Fruit fly (Drosophila melanogaster) whole organism, pupa: Measurements from ENCODE around the gene CG14073.

Experiments
- CG10348 ChIP-seq: fragments of 200-800 bp; sonication (Bioruptor generic); IDR thresholded peaks from 2 replicates; pipeline ENCODE4 v1.3.6; 2022; ENCODE audit warnings: missing biosample characterization, missing genetic modification characterization
- CG14655 ChIP-seq: fragments of 200-800 bp; sonication (Bioruptor generic); optimal IDR thresholded peaks from 3 replicates; lab custom pipeline; 2017; ENCODE audit warnings: mild to moderate bottlenecking, missing biosample characterization, missing genetic modification reagents, missing genetic modification characterization
- CG15710 ChIP-seq: fragments of 200-800 bp; sonication (Bioruptor generic); optimal IDR thresholded peaks from 2 replicates; lab custom pipeline; 2018; ENCODE audit warnings: missing biosample characterization, mild to moderate bottlenecking, missing genetic modification characterization, moderate library complexity
- CG17806 ChIP-seq: fragments of 200-800 bp; sonication (Bioruptor generic); optimal IDR thresholded peaks from 2 replicates; lab custom pipeline; 2018; ENCODE audit warnings: missing biosample characterization, mild to moderate bottlenecking, missing genetic modification characterization, moderate library complexity
- CG32121 ChIP-seq: fragments of 200-800 bp; sonication (Bioruptor generic); IDR thresholded peaks from 2 replicates; pipeline ENCODE4 v1.3.6; 2022; ENCODE audit warnings: missing biosample characterization, missing genetic modification characterization
- CG34367 ChIP-seq: fragments of 200-800 bp; sonication (Bioruptor generic); optimal IDR thresholded peaks from 2 replicates; lab custom pipeline; 2018; ENCODE audit warnings: missing biosample characterization, mild to moderate bottlenecking, missing genetic modification characterization
- CG4496 ChIP-seq: fragments of 200-800 bp; sonication (Bioruptor generic); IDR thresholded peaks from 3 replicates; pipeline ENCODE4 v1.3.6; 2022; ENCODE audit warnings: missing biosample characterization, missing genetic modification characterization
- CG8301 ChIP-seq: fragments of 200-800 bp; sonication (Bioruptor generic); optimal IDR thresholded peaks from 2 replicates; lab custom pipeline; 2018; ENCODE audit warnings: missing biosample characterization, mild to moderate bottlenecking, missing genetic modification characterization
- CG9948 ChIP-seq: fragments of 200-800 bp; sonication (Bioruptor generic); optimal IDR thresholded peaks from 2 replicates; lab custom pipeline; 2018; ENCODE audit warnings: missing biosample characterization, mild to moderate bottlenecking, missing genetic modification characterization, moderate library complexity
- D1 ChIP-seq: fragments of 200-800 bp; sonication (Bioruptor generic); optimal IDR thresholded peaks from 2 replicates; lab custom pipeline; 2018; ENCODE audit warnings: missing biosample characterization, mild to moderate bottlenecking, missing genetic modification characterization, moderate library complexity
- Pif1B ChIP-seq: fragments of 200-800 bp; sonication (Bioruptor generic); optimal IDR thresholded peaks from 3 replicates; lab custom pipeline; 2016; ENCODE audit warnings: missing biosample characterization, missing genetic modification characterization
- Snoo ChIP-seq: fragments of 200-800 bp; sonication (Bioruptor generic); optimal IDR thresholded peaks from 3 replicates; lab custom pipeline; 2017; ENCODE audit warnings: missing biosample characterization, mild to moderate bottlenecking, missing genetic modification characterization, inconsistent platforms
- gl ChIP-seq: fragments of 200-800 bp; sonication (Bioruptor generic); optimal IDR thresholded peaks from 2 replicates; lab custom pipeline; 2018; ENCODE audit warnings: missing biosample characterization, mild to moderate bottlenecking, missing genetic modification characterization

- no peak for TF ChIP-seq D1
- TF ChIP-seq Snoo (tag; lab: Kevin White, UChicago): no peak
- no peak for TF ChIP-seq CG15710 (tag; lab: Kevin White, UChicago)
- 0 out of 2 replicates have a peak, but pooled peaks have one; percentile 13 for TF ChIP-seq CG32121
- no peak for TF ChIP-seq CG17806 (tag; lab: Kevin White, UChicago)
- no peak for TF ChIP-seq CG34367 (tag; lab: Kevin White, UChicago)
- TF ChIP-seq CG8301: no peak
- 0 out of 3 replicates have a peak, but pooled peaks have one; percentile 50 for TF ChIP-seq CG4496
- no peak for TF ChIP-seq Pif1B (GFP tag; lab: Kevin White, UChicago)
- no peak for TF ChIP-seq CG10348 (GFP tag; lab: Robert Waterston, UW)
- no peak for TF ChIP-seq CG9948
- no peak for TF ChIP-seq gl (tag; lab: Kevin White, UChicago)
- TF ChIP-seq CG14655 (GFP tag; lab: Kevin White, UChicago): no peak
Measured at dm6 chr3L:18792834-18793233, 27.6 kb downstream of the CG14073 start.
